Fruit fly (Drosophila melanogaster) whole organism, embryonic: ENCODE data around the gene CG33298.

ENCODE experiments used
- B-H2 ChIP-seq: fragments of 200-800 bp; sonication (Bioruptor generic); optimal IDR thresholded peaks from 2 replicates; lab custom pipeline; 2018; ENCODE audit warnings: missing biosample characterization, mild to moderate bottlenecking, missing genetic modification characterization
- C15 ChIP-seq: fragments of 200-800 bp; sonication (Bioruptor generic); IDR thresholded peaks from 3 replicates; pipeline ENCODE4 v1.3.6; 2022; ENCODE audit warnings: missing biosample characterization, missing genetic modification characterization
- CG11085 ChIP-seq: fragments of 200-800 bp; sonication (Bioruptor generic); IDR thresholded peaks from 2 replicates; pipeline ENCODE4 v1.3.6; 2022; ENCODE audit warnings: missing biosample characterization, missing genetic modification characterization
- CG11723 ChIP-seq: fragments of 200-800 bp; sonication (Bioruptor generic); optimal IDR thresholded peaks from 2 replicates; lab custom pipeline; 2017; ENCODE audit warnings: missing biosample characterization, mild to moderate bottlenecking, missing genetic modification characterization
- CG12071 ChIP-seq: fragments of 200-800 bp; sonication (Bioruptor generic); optimal IDR thresholded peaks from 3 replicates; lab custom pipeline; 2018; ENCODE audit warnings: missing biosample characterization, mild to moderate bottlenecking, missing genetic modification characterization
- CG1792 ChIP-seq: fragments of 200-800 bp; sonication (Bioruptor generic); optimal IDR thresholded peaks from 2 replicates; lab custom pipeline; 2016; ENCODE audit warnings: missing biosample characterization, missing genetic modification characterization
- CG2120 ChIP-seq: fragments of 200-800 bp; sonication (Bioruptor generic); optimal IDR thresholded peaks from 3 replicates; lab custom pipeline; 2016; ENCODE audit warnings: missing biosample characterization, missing genetic modification characterization
- CG30020 ChIP-seq: fragments of 200-800 bp; optimal IDR thresholded peaks from 2 replicates; lab custom pipeline; 2019; ENCODE audit warnings: missing biosample characterization, mild to moderate bottlenecking, missing genetic modification characterization, moderate library complexity
- CG3065 ChIP-seq: fragments of 200-800 bp; sonication (Bioruptor generic); optimal IDR thresholded peaks from 2 replicates; lab custom pipeline; 2016; ENCODE audit warnings: missing biosample characterization, missing genetic modification characterization
- CG31365 ChIP-seq: fragments of 200-800 bp; sonication (Bioruptor generic); optimal IDR thresholded peaks from 2 replicates; lab custom pipeline; 2018; ENCODE audit warnings: missing biosample characterization, mild to moderate bottlenecking, missing genetic modification characterization
- CG32772 ChIP-seq: fragments of 200-800 bp; sonication (Bioruptor generic); IDR thresholded peaks from 2 replicates; pipeline ENCODE4 v1.3.6; 2022; ENCODE audit warnings: missing biosample characterization, missing genetic modification characterization
- CG4424 ChIP-seq: fragments of 200-800 bp; sonication (Bioruptor generic); optimal IDR thresholded peaks from 3 replicates; lab custom pipeline; 2016; ENCODE audit warnings: missing biosample characterization, missing genetic modification characterization
- CG4707 ChIP-seq: fragments of 200-800 bp; sonication (Bioruptor generic); optimal IDR thresholded peaks from 2 replicates; lab custom pipeline; 2018; ENCODE audit warnings: missing biosample characterization, mild to moderate bottlenecking, missing genetic modification characterization, moderate library complexity
- CG6765 ChIP-seq: fragments of 200-800 bp; sonication (Bioruptor generic); optimal IDR thresholded peaks from 3 replicates; lab custom pipeline; 2017; ENCODE audit warnings: missing biosample characterization, mild to moderate bottlenecking, missing genetic modification characterization
- CG6854 ChIP-seq: fragments of 200-800 bp; sonication (Bioruptor generic); optimal IDR thresholded peaks from 3 replicates; lab custom pipeline; 2017; ENCODE audit warnings: missing biosample characterization, mild to moderate bottlenecking, missing genetic modification characterization
- CG7786 ChIP-seq: fragments of 200-800 bp; sonication (Bioruptor generic); optimal IDR thresholded peaks from 2 replicates; lab custom pipeline; 2016; ENCODE audit warnings: missing biosample characterization, missing genetic modification characterization
- CG7928 ChIP-seq: fragments of 200-800 bp; sonication (Bioruptor generic); optimal IDR thresholded peaks from 2 replicates; lab custom pipeline; 2017; ENCODE audit warnings: missing biosample characterization, mild to moderate bottlenecking, missing genetic modification characterization
- CG8765 ChIP-seq: fragments of 200-800 bp; sonication (Bioruptor generic); IDR thresholded peaks from 2 replicates; pipeline ENCODE4 v1.3.6; 2022; ENCODE audit warnings: missing biosample characterization, missing genetic modification characterization
- D19A ChIP-seq: fragments of 200-800 bp; optimal IDR thresholded peaks from 3 replicates; lab custom pipeline; 2019; ENCODE audit warnings: missing biosample characterization, mild to moderate bottlenecking, missing genetic modification characterization, moderate library complexity
- Dfd ChIP-seq, 2 experiments: fragments of >200 bp; optimal IDR thresholded peaks; 2 replicates each; lab custom pipeline; 2017; ENCODE audit warnings: missing biosample characterization in 2 of 2, missing genetic modification characterization in 2 of 2
- Dll ChIP-seq: fragments of 200-800 bp; sonication (Bioruptor generic); IDR thresholded peaks from 4 replicates; pipeline ENCODE4 v1.3.6; 2022; ENCODE audit warnings: missing biosample characterization, missing genetic modification characterization; ENCODE audit not compliant: partially characterized antibody
- Elba2 ChIP-seq: fragments of 200-800 bp; sonication (Bioruptor generic); optimal IDR thresholded peaks from 3 replicates; lab custom pipeline; 2016; ENCODE audit warnings: missing biosample characterization, missing genetic modification characterization
- H15 ChIP-seq: fragments of 200-800 bp; sonication (Bioruptor generic); IDR thresholded peaks from 3 replicates; pipeline ENCODE4 v1.3.6; 2022; ENCODE audit warnings: missing biosample characterization, missing genetic modification characterization
- Hand ChIP-seq: fragments of 200-800 bp; sonication (Bioruptor generic); optimal IDR thresholded peaks from 2 replicates; lab custom pipeline; 2017; ENCODE audit warnings: mild to moderate bottlenecking, missing biosample characterization, missing genetic modification reagents, missing genetic modification characterization
- Lim3 ChIP-seq: fragments of 200-800 bp; sonication (Bioruptor generic); IDR thresholded peaks from 2 replicates; pipeline ENCODE4 v1.3.6; 2022; ENCODE audit warnings: missing biosample characterization, missing genetic modification characterization
- Max ChIP-seq: fragments of 200-800 bp; sonication (Bioruptor generic); optimal IDR thresholded peaks from 2 replicates; lab custom pipeline; 2016; ENCODE audit warnings: missing biosample characterization, mild to moderate bottlenecking, missing genetic modification characterization
- Mrtf ChIP-seq: fragments of 200-800 bp; sonication (Bioruptor generic); IDR thresholded peaks from 3 replicates; pipeline ENCODE4 v1.3.6; 2022; ENCODE audit warnings: missing biosample characterization, missing genetic modification characterization
- Oaz ChIP-seq: fragments of 200-800 bp; sonication (Bioruptor generic); IDR thresholded peaks from 2 replicates; pipeline ENCODE4 v1.3.6; 2022; ENCODE audit warnings: missing biosample characterization, missing genetic modification characterization
- Rx ChIP-seq: fragments of 200-800 bp; sonication (Bioruptor generic); IDR thresholded peaks from 2 replicates; pipeline ENCODE4 v1.3.6; 2022; ENCODE audit warnings: missing biosample characterization, missing genetic modification characterization
- Sox100B ChIP-seq: fragments of 200-800 bp; sonication (Bioruptor generic); optimal IDR thresholded peaks from 3 replicates; lab custom pipeline; 2018; ENCODE audit warnings: missing biosample characterization, mild to moderate bottlenecking, missing genetic modification characterization
- Stat92E ChIP-seq, 3 experiments: fragments of >200 bp in 2 of 3; fragments of 200-800 bp in 1 of 3; sonication (Bioruptor generic) in 1 of 3; optimal IDR thresholded peaks; 2 replicates each; lab custom pipeline; 2017 to 2019; ENCODE audit warnings: missing biosample characterization in 3 of 3, missing genetic modification characterization in 3 of 3, mild to moderate bottlenecking in 1 of 3, moderate library complexity in 1 of 3
- Trl ChIP-seq, 3 experiments: fragments of >200 bp in 2 of 3; fragments of 200-800 bp in 1 of 3; sonication (Bioruptor generic) in 1 of 3; optimal IDR thresholded peaks; 2 replicates in 1 of 3; 3 replicates in 2 of 3; lab custom pipeline; 2016 to 2017; ENCODE audit warnings: missing biosample characterization in 1 of 3, missing genetic modification characterization in 1 of 3
- ab ChIP-seq: fragments of 200-800 bp; sonication (Bioruptor generic); optimal IDR thresholded peaks from 2 replicates; lab custom pipeline; 2016; ENCODE audit warnings: missing biosample characterization, missing genetic modification characterization
- ase ChIP-seq: fragments of 200-800 bp; sonication (Bioruptor generic); IDR thresholded peaks from 3 replicates; pipeline ENCODE4 v1.3.6; 2022; ENCODE audit warnings: missing biosample characterization, missing genetic modification characterization
- bbx ChIP-seq: fragments of 200-800 bp; sonication (Bioruptor generic); IDR thresholded peaks from 2 replicates; pipeline ENCODE4 v1.3.6; 2022; ENCODE audit warnings: missing biosample characterization, missing genetic modification characterization; ENCODE audit not compliant: partially characterized antibody
- bsh ChIP-seq, 2 experiments: fragments of 200-800 bp; sonication (Bioruptor generic); optimal IDR thresholded peaks; 2 replicates each; lab custom pipeline; 2017 to 2018; ENCODE audit warnings: mild to moderate bottlenecking in 2 of 2, missing biosample characterization in 2 of 2, missing genetic modification characterization in 2 of 2, moderate library complexity in 1 of 2
- ems ChIP-seq: fragments of 200-800 bp; sonication (Bioruptor generic); optimal IDR thresholded peaks from 3 replicates; lab custom pipeline; 2016; ENCODE audit warnings: missing biosample characterization, missing genetic modification characterization
- gsb-n ChIP-seq: fragments of 200-800 bp; sonication (Bioruptor generic); optimal IDR thresholded peaks from 3 replicates; lab custom pipeline; 2018; ENCODE audit warnings: missing biosample characterization, mild to moderate bottlenecking, missing genetic modification characterization
- gt ChIP-seq: fragments of 200-800 bp; sonication (Bioruptor generic); IDR thresholded peaks from 2 replicates; pipeline ENCODE4 v1.3.6; 2022; ENCODE audit warnings: missing biosample characterization, missing genetic modification characterization
- jing ChIP-seq: fragments of 200-800 bp; sonication (Bioruptor generic); optimal IDR thresholded peaks from 2 replicates; lab custom pipeline; 2018; ENCODE audit warnings: missing biosample characterization, mild to moderate bottlenecking, missing genetic modification characterization
- lab ChIP-seq: fragments of 200-800 bp; sonication (Bioruptor generic); optimal IDR thresholded peaks from 3 replicates; lab custom pipeline; 2017; ENCODE audit warnings: missing biosample characterization, missing genetic modification characterization, mild to moderate bottlenecking, moderate library complexity, missing genetic modification reagents
- mld ChIP-seq: fragments of 200-800 bp; sonication (Bioruptor generic); IDR thresholded peaks from 3 replicates; pipeline ENCODE4 v1.3.6; 2022; ENCODE audit warnings: missing biosample characterization, missing genetic modification characterization; ENCODE audit not compliant: partially characterized antibody
- pzg ChIP-seq: fragments of 200-800 bp; sonication (Bioruptor generic); optimal IDR thresholded peaks from 3 replicates; lab custom pipeline; 2018; ENCODE audit warnings: missing biosample characterization, mild to moderate bottlenecking, missing genetic modification characterization, moderate library complexity
- sens ChIP-seq: fragments of 200-800 bp; sonication (Bioruptor generic); peaks from one replicate; lab custom pipeline; 2016; ENCODE audit warnings: missing biosample characterization, missing genetic modification characterization
- sisA ChIP-seq: fragments of 200-800 bp; sonication (Bioruptor generic); IDR thresholded peaks from 2 replicates; pipeline ENCODE4 v1.3.6; 2022; ENCODE audit warnings: missing biosample characterization, missing genetic modification characterization
- ssp ChIP-seq: fragments of 200-800 bp; sonication (Bioruptor generic); IDR thresholded peaks from 2 replicates; pipeline ENCODE4 v1.3.6; 2022; ENCODE audit warnings: missing biosample characterization, missing genetic modification characterization
- tll ChIP-seq, 2 experiments: fragments of 200-800 bp in 1 of 2; fragments of >200 bp in 1 of 2; sonication (Bioruptor generic) in 1 of 2; optimal IDR thresholded peaks; 2 replicates each; lab custom pipeline; 2017 to 2019; ENCODE audit warnings: missing biosample characterization in 2 of 2, missing genetic modification characterization in 2 of 2, mild to moderate bottlenecking in 1 of 2, moderate library complexity in 1 of 2
- tna ChIP-seq: fragments of 200-800 bp; sonication (Bioruptor generic); IDR thresholded peaks from 2 replicates; pipeline ENCODE4 v1.3.6; 2022; ENCODE audit warnings: missing biosample characterization, missing genetic modification characterization; ENCODE audit not compliant: partially characterized antibody

Gene CG33298

dm6 chr2L:9449257-9449972, 45.9 kb upstream of the CG33298 start (continued):
- TF ChIP-seq CG11085 (GFP tag; lab: Robert Waterston, UW) = peak; percentile 93
- TF ChIP-seq Oaz (GFP tag; lab: Robert Waterston, UW) = peak; percentile 90
- TF ChIP-seq CG7786 (GFP tag; lab: Kevin White, UChicago) = peak; percentile 85
- TF ChIP-seq ssp (GFP tag; lab: Robert Waterston, UW) = peak; percentile 91
- no peak for TF ChIP-seq Dfd (GFP tag; optimal IDR thresholded peaks at IDR 0.05; lab: Kevin White, UChicago)
- TF ChIP-seq Dll (GFP tag; lab: Robert Waterston, UW) = no peak
- peak; percentile 87 for TF ChIP-seq Elba2 (GFP tag; lab: Kevin White, UChicago)
- peak; percentile 92 for TF ChIP-seq CG11723 (GFP tag; lab: Kevin White, UChicago)
- TF ChIP-seq CG4424 (GFP tag; lab: Kevin White, UChicago) = peak; percentile 95
- peak; percentile 67 for TF ChIP-seq CG7928 (GFP tag; lab: Kevin White, UChicago)
- peak in 1 of 3 experiments; percentile 86 for TF ChIP-seq Stat92E (GFP tag; optimal IDR thresholded peaks at IDR 0.05; lab: Kevin White, UChicago)
- peak; percentile 96 for TF ChIP-seq lab (GFP tag; lab: Kevin White, UChicago)
- TF ChIP-seq CG6765 = peak; percentile 84
- TF ChIP-seq bsh (GFP tag; optimal IDR thresholded peaks at IDR 0.05; lab: Kevin White, UChicago) = peak; percentile 89 to 94
- peak; percentile 88 for TF ChIP-seq gt (GFP tag; lab: Robert Waterston, UW)
- TF ChIP-seq CG4707 (GFP tag; lab: Kevin White, UChicago) = peak; percentile 94
- peak; percentile 93 for TF ChIP-seq Lim3 (GFP tag; lab: Robert Waterston, UW)
- TF ChIP-seq ab (GFP tag; lab: Kevin White, UChicago) = peak; percentile 61
- TF ChIP-seq tna = peak; percentile 42; the same call in 1 of the 2 replicates
- peak; percentile 93 for TF ChIP-seq D19A (tag; lab: Kevin White, UChicago)
- peak; percentile 98 for TF ChIP-seq Sox100B
- peak; percentile 94 for TF ChIP-seq CG6854 (GFP tag; lab: Kevin White, UChicago)
- peak; percentile 88 for TF ChIP-seq CG2120 (GFP tag; lab: Kevin White, UChicago)
- TF ChIP-seq CG12071 (GFP tag; lab: Kevin White, UChicago) = peak; percentile 77
- peak; percentile 90 for TF ChIP-seq C15 (GFP tag; lab: Robert Waterston, UW)
- peak; percentile 92 for TF ChIP-seq H15 (GFP tag; lab: Robert Waterston, UW)
- peak; percentile 94 for TF ChIP-seq gsb-n (tag; lab: Kevin White, UChicago)
- TF ChIP-seq B-H2 (GFP tag; lab: Kevin White, UChicago) = peak; percentile 91
- peak; percentile 60 for TF ChIP-seq CG1792 (GFP tag; lab: Kevin White, UChicago)
- TF ChIP-seq ase (GFP tag; lab: Robert Waterston, UW) = peak; percentile 91
- TF ChIP-seq CG3065 (GFP tag; lab: Kevin White, UChicago) = peak; percentile 93
- TF ChIP-seq Hand (GFP tag; lab: Kevin White, UChicago) = peak; percentile 89
- peak; percentile 53 to 77 for TF ChIP-seq tll (GFP tag; optimal IDR thresholded peaks at IDR 0.05; lab: Kevin White, UChicago)
- peak; percentile 8 for TF ChIP-seq pzg (GFP tag; lab: Kevin White, UChicago)
- peak; percentile 95 for TF ChIP-seq CG8765 (GFP tag; lab: Robert Waterston, UW)
- no peak for TF ChIP-seq mld (GFP tag; lab: Robert Waterston, UW)
- TF ChIP-seq sens (GFP tag; lab: Kevin White, UChicago) = peak; percentile 90
- peak; percentile 91 for TF ChIP-seq Max (GFP tag; lab: Kevin White, UChicago)
- TF ChIP-seq jing (GFP tag; lab: Kevin White, UChicago) = peak; percentile 96
- TF ChIP-seq Mrtf (GFP tag; lab: Robert Waterston, UW) = peak; percentile 95
- peak; percentile 62 for TF ChIP-seq CG31365
- peak; percentile 92 for TF ChIP-seq CG32772 (GFP tag; lab: Robert Waterston, UW)
- peak; percentile 92 for TF ChIP-seq Rx (GFP tag; lab: Robert Waterston, UW)
- peak; percentile 95 for TF ChIP-seq sisA (GFP tag; lab: Robert Waterston, UW)
- peak; percentile 86 for TF ChIP-seq CG30020 (tag; lab: Kevin White, UChicago)
- TF ChIP-seq bbx = peak; percentile 51
- peak; percentile 92 to 95 for TF ChIP-seq Trl (optimal IDR thresholded peaks at IDR 0.05; lab: Kevin White, UChicago)
- peak; percentile 91 for TF ChIP-seq Trl (GFP tag; optimal IDR thresholded peaks at IDR 0.05; lab: Kevin White, UChicago)
- peak; percentile 88 for TF ChIP-seq ems (GFP tag; lab: Kevin White, UChicago)
